Fruit fly (Drosophila melanogaster): ENCODE results near the gene CG3301.

Gene CG3301

dm6 chr3R:21276111-21276510, at the start of gene CG3301:
CG3301 (minus strand) TSS chr3R:21276249.
- TF ChIP-seq Snoo (tag; optimal IDR thresholded peaks at IDR 0.05) (no peak), Pif1B (GFP tag; optimal IDR thresholded peaks at IDR 0.05) (no peak), gl (tag; optimal IDR thresholded peaks at IDR 0.05) (no peak), CG8159 (tag; optimal IDR thresholded peaks at IDR 0.05) (no peak), Ets98B (GFP tag; IDR thresholded peaks at IDR 0.05) (no peak), CG15710 (tag; optimal IDR thresholded peaks at IDR 0.05) (no peak), EcR (GFP tag; optimal IDR thresholded peaks at IDR 0.05) (no peak), CG14655 (GFP tag; optimal IDR thresholded peaks at IDR 0.05) (no peak), D1 (tag; optimal IDR thresholded peaks at IDR 0.05) (no peak), CG4496 (GFP tag; IDR thresholded peaks at IDR 0.05) (no peak), CG9948 (tag; optimal IDR thresholded peaks at IDR 0.05) (no peak), CG34367 (tag; optimal IDR thresholded peaks at IDR 0.05) (no peak), CG13204 (GFP tag; optimal IDR thresholded peaks at IDR 0.05) (no peak), CG10348 (GFP tag; IDR thresholded peaks at IDR 0.05) (no peak), CG12605 (GFP tag; IDR thresholded peaks at IDR 0.05) (no peak), CG32121 (GFP tag; IDR thresholded peaks at IDR 0.05) (no peak), CG8301 (tag; optimal IDR thresholded peaks at IDR 0.05) (no peak), CG17806 (tag; optimal IDR thresholded peaks at IDR 0.05) (no peak), Pif1A (GFP tag; optimal IDR thresholded peaks at IDR 0.05) (no peak), rn (GFP tag; IDR thresholded peaks at IDR 0.05) (no peak)

dm6 chr3R:21319120-21319519, 43.1 kb upstream of the CG3301 start:
- TF ChIP-seq CG34367 (tag; optimal IDR thresholded peaks at IDR 0.05) (no peak), CG10348 (GFP tag; IDR thresholded peaks at IDR 0.05) (no peak), CG8301 (tag; optimal IDR thresholded peaks at IDR 0.05) (no peak), CG4496 (GFP tag; IDR thresholded peaks at IDR 0.05) (no peak), D1 (tag; optimal IDR thresholded peaks at IDR 0.05) (no peak), CG17806 (tag; optimal IDR thresholded peaks at IDR 0.05) (no peak), CG14655 (GFP tag; optimal IDR thresholded peaks at IDR 0.05) (no peak)

DNA sequence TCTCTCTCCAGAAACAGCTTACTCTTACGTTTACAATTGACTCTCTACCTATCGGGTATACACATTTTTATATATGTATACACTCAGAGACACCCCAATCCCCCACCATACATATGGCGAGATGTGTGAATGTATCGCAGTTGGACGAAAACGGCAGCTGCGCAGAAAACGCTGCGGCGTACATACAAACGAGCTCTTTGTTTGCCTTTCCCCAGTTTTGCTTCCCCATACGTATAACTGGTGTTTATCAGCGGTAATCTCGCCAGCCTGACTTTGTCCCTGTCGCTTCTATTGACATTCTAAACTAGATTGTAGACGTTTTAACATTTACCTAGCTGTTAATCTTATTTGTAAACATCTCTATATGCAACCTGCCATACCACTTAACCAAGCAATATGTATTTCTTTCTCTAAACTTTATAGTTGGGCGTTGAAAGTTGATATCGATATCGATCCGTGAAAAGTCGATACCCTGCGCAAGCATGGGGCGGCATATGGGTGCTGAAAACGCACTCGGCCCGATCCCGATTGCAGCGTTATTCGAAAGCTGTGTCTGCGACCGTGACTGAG, 21.4 kb upstream of the CG3301 start:
- TF ChIP-seq CG34367 (tag; optimal IDR thresholded peaks at IDR 0.05) (peak; percentile 7), Pif1A (GFP tag; optimal IDR thresholded peaks at IDR 0.05) (peak; percentile 63), Snoo (tag; optimal IDR thresholded peaks at IDR 0.05) (peak; percentile 8), fd96Ca (GFP tag; IDR thresholded peaks at IDR 0.05) (no peak), gl (tag; optimal IDR thresholded peaks at IDR 0.05) (peak; percentile 9), CG8159 (tag; optimal IDR thresholded peaks at IDR 0.05) (no peak), Pif1B (GFP tag; optimal IDR thresholded peaks at IDR 0.05) (peak; percentile 55), CG15710 (tag; optimal IDR thresholded peaks at IDR 0.05) (no peak), CG14655 (GFP tag; optimal IDR thresholded peaks at IDR 0.05) (peak; percentile 8), EcR (GFP tag; optimal IDR thresholded peaks at IDR 0.05) (peak; percentile 27), CG8301 (tag; optimal IDR thresholded peaks at IDR 0.05) (peak; percentile 5)

dm6 chr3R:21296728-21297386, 20.8 kb upstream of the CG3301 start:
- TF ChIP-seq CG9948 (tag; optimal IDR thresholded peaks at IDR 0.05), result no peak
- no peak for TF ChIP-seq rn (GFP tag; IDR thresholded peaks at IDR 0.05)
- no peak for TF ChIP-seq D1 (tag; optimal IDR thresholded peaks at IDR 0.05)
- no peak for TF ChIP-seq CG17806 (tag; optimal IDR thresholded peaks at IDR 0.05)
- no peak for TF ChIP-seq CG8159 (tag; optimal IDR thresholded peaks at IDR 0.05)
- TF ChIP-seq CG4496 (GFP tag; IDR thresholded peaks at IDR 0.05), result no peak
- no peak for TF ChIP-seq Ets98B (GFP tag; IDR thresholded peaks at IDR 0.05)
- no peak for TF ChIP-seq CG12605 (GFP tag; IDR thresholded peaks at IDR 0.05)
- TF ChIP-seq CG13204 (GFP tag; optimal IDR thresholded peaks at IDR 0.05), result no peak

DNA sequence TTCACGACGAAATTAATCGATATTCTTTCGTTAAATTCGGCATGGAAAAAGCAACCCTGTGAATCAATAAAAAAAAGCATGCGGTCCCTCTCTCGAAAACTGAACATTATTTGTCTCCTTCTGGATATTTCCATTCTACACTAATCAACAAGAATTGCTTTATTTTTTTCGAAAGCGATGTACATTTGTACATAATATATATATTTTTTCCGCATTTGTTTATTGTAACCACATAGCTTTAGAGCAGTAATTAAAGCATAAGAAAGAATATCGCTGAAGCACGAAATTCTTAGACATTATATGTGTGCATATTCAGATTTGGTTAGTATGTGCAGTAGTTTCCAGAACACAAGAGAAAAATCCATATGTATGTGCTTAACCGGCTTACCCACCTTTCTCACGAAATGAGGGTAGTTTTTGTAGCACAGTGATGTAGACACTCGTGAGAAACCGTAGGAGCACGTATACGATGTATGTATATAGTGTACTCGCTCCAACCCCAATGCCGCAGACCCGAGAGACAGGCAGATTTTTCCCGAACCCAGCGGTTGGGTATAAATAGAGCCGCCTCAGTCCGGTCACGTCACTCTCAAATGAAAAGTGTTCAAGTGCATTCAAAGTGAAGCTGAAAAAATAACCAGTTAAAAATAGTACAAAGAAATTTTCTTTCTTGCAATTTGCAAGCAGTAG, 20.1 kb upstream of the CG3301 start:
- TF ChIP-seq rn (GFP tag; IDR thresholded peaks at IDR 0.05), result no peak
- TF ChIP-seq Ets98B (GFP tag; IDR thresholded peaks at IDR 0.05), result no peak
- peak; percentile 92 for TF ChIP-seq CG15710 (tag; optimal IDR thresholded peaks at IDR 0.05)
- no peak for TF ChIP-seq CG32121 (GFP tag; IDR thresholded peaks at IDR 0.05)
- TF ChIP-seq CG13204 (GFP tag; optimal IDR thresholded peaks at IDR 0.05), result peak; percentile 86
- peak; percentile 91 for TF ChIP-seq CG17806 (tag; optimal IDR thresholded peaks at IDR 0.05)
- peak; percentile 88 for TF ChIP-seq Snoo (tag; optimal IDR thresholded peaks at IDR 0.05)
- TF ChIP-seq Pif1A (GFP tag; optimal IDR thresholded peaks at IDR 0.05), result peak; percentile 90
- peak; percentile 95 for TF ChIP-seq CG8159 (tag; optimal IDR thresholded peaks at IDR 0.05)
- no peak for TF ChIP-seq CG12605 (GFP tag; IDR thresholded peaks at IDR 0.05)
- peak; percentile 93 for TF ChIP-seq CG9948 (tag; optimal IDR thresholded peaks at IDR 0.05)
- peak; percentile 36 for TF ChIP-seq EcR (GFP tag; optimal IDR thresholded peaks at IDR 0.05)
- TF ChIP-seq CG34367 (tag; optimal IDR thresholded peaks at IDR 0.05), result peak; percentile 93
- no peak for TF ChIP-seq CG10348 (GFP tag; IDR thresholded peaks at IDR 0.05)
- TF ChIP-seq CG14655 (GFP tag; optimal IDR thresholded peaks at IDR 0.05), result peak; percentile 95
- peak; percentile 92 for TF ChIP-seq CG8301 (tag; optimal IDR thresholded peaks at IDR 0.05)
- no peak for TF ChIP-seq CG4496 (GFP tag; IDR thresholded peaks at IDR 0.05)
- TF ChIP-seq Pif1B (GFP tag; optimal IDR thresholded peaks at IDR 0.05), result peak; percentile 93
- peak; percentile 78 for TF ChIP-seq D1 (tag; optimal IDR thresholded peaks at IDR 0.05)
- no peak for TF ChIP-seq fd96Ca (GFP tag; IDR thresholded peaks at IDR 0.05)
- peak; percentile 83 for TF ChIP-seq gl (tag; optimal IDR thresholded peaks at IDR 0.05)

All from whole organism, pupa.